Worm (Caenorhabditis elegans): ENCODE measurements around the gene spe-44.

Gene spe-44

ce11 chrIV:12417536-12418195 is 36.3 kb downstream of the spe-44 start, which contains the start of gene F08G5.3:
F08G5.3 (minus strand) TSS chrIV:12417586.
- TF ChIP-seq hlh-1 (tag; optimal IDR thresholded peaks at IDR 0.05) = peak; percentile 44
- TF ChIP-seq elt-1 (tag; optimal IDR thresholded peaks at IDR 0.05; ENCODE audit: borderline replicate concordance, insufficient read depth) = no peak
- TF ChIP-seq nhr-237 (tag; optimal IDR thresholded peaks at IDR 0.05) = no peak
- no peak for TF ChIP-seq cnd-1 (tag; optimal IDR thresholded peaks at IDR 0.05)
- TF ChIP-seq unc-39 (tag; optimal IDR thresholded peaks at IDR 0.05) = no peak
- peak; percentile 70 for TF ChIP-seq ces-1 (GFP tag; optimal IDR thresholded peaks at IDR 0.05)
- peak; percentile 4 for TF ChIP-seq drap-1 (GFP tag; optimal IDR thresholded peaks at IDR 0.05)
- TF ChIP-seq pha-4 (tag; optimal IDR thresholded peaks at IDR 0.05) = no peak
- no peak for TF ChIP-seq ceh-39 (tag; optimal IDR thresholded peaks at IDR 0.05)
- no peak for TF ChIP-seq ceh-43 (GFP tag; optimal IDR thresholded peaks at IDR 0.05)
- peak; percentile 39 for TF ChIP-seq unc-120 (tag; optimal IDR thresholded peaks at IDR 0.05; ENCODE audit: poor library complexity, severe bottlenecking)
- TF ChIP-seq sptf-1 (tag; optimal IDR thresholded peaks at IDR 0.05) = peak; percentile 31
- no peak for TF ChIP-seq flh-1 (GFP tag; optimal IDR thresholded peaks at IDR 0.05)

- no peak for TF ChIP-seq ceh-39 (tag; optimal IDR thresholded peaks at IDR 0.05)
- no peak for TF ChIP-seq nhr-2 (tag; optimal IDR thresholded peaks at IDR 0.05)
- TF ChIP-seq lin-13 (tag; optimal IDR thresholded peaks at IDR 0.05) = no peak
- no peak for TF ChIP-seq pha-4 (tag; optimal IDR thresholded peaks at IDR 0.05)
- TF ChIP-seq ceh-83 (GFP tag; optimal IDR thresholded peaks at IDR 0.05) = peak; percentile 34
- TF ChIP-seq bed-3 (GFP tag; optimal IDR thresholded peaks at IDR 0.05) = no peak
- no peak for TF ChIP-seq unc-120 (tag; optimal IDR thresholded peaks at IDR 0.05; ENCODE audit: poor library complexity, severe bottlenecking)
- TF ChIP-seq blmp-1 (tag; optimal IDR thresholded peaks at IDR 0.05) = no peak
- TF ChIP-seq cnd-1 (tag; optimal IDR thresholded peaks at IDR 0.05) = peak; percentile 35
- TF ChIP-seq elt-1 (tag; optimal IDR thresholded peaks at IDR 0.05; ENCODE audit: borderline replicate concordance, insufficient read depth) = no peak
- TF ChIP-seq mep-1 (tag; optimal IDR thresholded peaks at IDR 0.05) = no peak
- no peak for TF ChIP-seq flh-1 (GFP tag; optimal IDR thresholded peaks at IDR 0.05)
- TF ChIP-seq unc-39 (tag; optimal IDR thresholded peaks at IDR 0.05) = no peak
- peak; percentile 52 for TF ChIP-seq sptf-1 (tag; optimal IDR thresholded peaks at IDR 0.05)
- no peak for TF ChIP-seq ces-1 (GFP tag; optimal IDR thresholded peaks at IDR 0.05)
- TF ChIP-seq nhr-76 (tag; optimal IDR thresholded peaks at IDR 0.05) = no peak
- TF ChIP-seq unc-62 (GFP tag; optimal IDR thresholded peaks at IDR 0.05) = no peak
- no peak for TF ChIP-seq mls-2 (tag; optimal IDR thresholded peaks at IDR 0.05)
- no peak for TF ChIP-seq hlh-1 (tag; optimal IDR thresholded peaks at IDR 0.05)
- peak; percentile 63 for TF ChIP-seq lin-32 (GFP tag; optimal IDR thresholded peaks at IDR 0.05)
- TF ChIP-seq ham-2 (GFP tag; optimal IDR thresholded peaks at IDR 0.05) = peak; percentile 48
- TF ChIP-seq ztf-11 (tag; optimal IDR thresholded peaks at IDR 0.05) = no peak
- TF ChIP-seq M03D4.4 (tag; optimal IDR thresholded peaks at IDR 0.05) = peak; percentile 32
- TF ChIP-seq ceh-43 (GFP tag; optimal IDR thresholded peaks at IDR 0.05) = no peak
- TF ChIP-seq mab-5 (tag; optimal IDR thresholded peaks at IDR 0.05) = no peak
- no peak for TF ChIP-seq nhr-237 (tag; optimal IDR thresholded peaks at IDR 0.05)
- TF ChIP-seq zip-8 (tag; optimal IDR thresholded peaks at IDR 0.05) = no peak
- no peak for TF ChIP-seq nhr-28 (tag; optimal IDR thresholded peaks at IDR 0.05)
- TF ChIP-seq drap-1 (GFP tag; optimal IDR thresholded peaks at IDR 0.05) = no peak
- no peak for TF ChIP-seq sem-2 (GFP tag; optimal IDR thresholded peaks at IDR 0.05)
- TF ChIP-seq nhr-12 (tag; optimal IDR thresholded peaks at IDR 0.05) = no peak
- no peak for TF ChIP-seq tbx-8 (GFP tag; optimal IDR thresholded peaks at IDR 0.05)
- TF ChIP-seq lsy-2 (tag; optimal IDR thresholded peaks at IDR 0.05) = no peak
- TF ChIP-seq snpc-4 (tag; optimal IDR thresholded peaks at IDR 0.05) = no peak
- TF ChIP-seq elt-3 (tag; optimal IDR thresholded peaks at IDR 0.05) = no peak
Measured at ce11 chrIV:12416629-12417404, 37.2 kb downstream of the spe-44 start.

ce11 chrIV:12414601-12415000 is 39.4 kb downstream of the spe-44 start:
- no peak for TF ChIP-seq nhr-12 (tag; optimal IDR thresholded peaks at IDR 0.05)
- no peak for TF ChIP-seq unc-39 (tag; optimal IDR thresholded peaks at IDR 0.05)
- no peak for TF ChIP-seq lin-13 (tag; optimal IDR thresholded peaks at IDR 0.05)
- no peak for TF ChIP-seq mab-5 (tag; optimal IDR thresholded peaks at IDR 0.05)
- no peak for TF ChIP-seq flh-1 (GFP tag; optimal IDR thresholded peaks at IDR 0.05)
- no peak for TF ChIP-seq ceh-83 (GFP tag; optimal IDR thresholded peaks at IDR 0.05)
- TF ChIP-seq M03D4.4 (tag; optimal IDR thresholded peaks at IDR 0.05) = no peak
- TF ChIP-seq drap-1 (GFP tag; optimal IDR thresholded peaks at IDR 0.05) = no peak
